Worm (Caenorhabditis elegans) whole organism, L2 larva: Measurements from ENCODE around the gene wago-5.

ENCODE experiments used
- ama-1 ChIP-seq: fragments of 150-350 bp; optimal IDR thresholded peaks from 2 replicates; lab custom pipeline; 2018; ENCODE audit warnings: inconsistent platforms
- egl-27 ChIP-seq: sonication (generic microtip); optimal IDR thresholded peaks from 3 replicates; lab custom pipeline; 2017; ENCODE audit warnings: missing biosample characterization, missing genetic modification reagents, missing genetic modification characterization
- elt-3 ChIP-seq: sonication (generic microtip); optimal IDR thresholded peaks from 2 replicates; lab custom pipeline; 2017; ENCODE audit warnings: missing biosample characterization, missing genetic modification characterization
- lsy-2 ChIP-seq, 2 experiments: fragments of 150-350 bp in 1 of 2; sonication (generic microtip) in 1 of 2; optimal IDR thresholded peaks; 2 replicates each; lab custom pipeline; 2014 to 2017; ENCODE audit warnings: missing biosample characterization in 2 of 2, missing genetic modification characterization in 2 of 2
- mab-5 ChIP-seq: fragments of 150-350 bp; optimal IDR thresholded peaks from 2 replicates; lab custom pipeline; 2014; ENCODE audit warnings: missing biosample characterization, missing genetic modification characterization
- mdl-1 ChIP-seq, 2 experiments: fragments of 150-350 bp in 1 of 2; sonication (generic microtip) in 1 of 2; optimal IDR thresholded peaks; 2 replicates each; lab custom pipeline; 2017; ENCODE audit warnings: missing biosample characterization in 2 of 2, missing genetic modification characterization in 2 of 2
- nhr-129 ChIP-seq: fragments of 150-350 bp; optimal IDR thresholded peaks from 2 replicates; lab custom pipeline; 2014; ENCODE audit warnings: missing biosample characterization, missing genetic modification characterization
- nhr-237 ChIP-seq: fragments of 150-350 bp; optimal IDR thresholded peaks from 2 replicates; lab custom pipeline; 2014; ENCODE audit warnings: missing biosample characterization, missing genetic modification characterization
- snpc-4 ChIP-seq: fragments of 150-350 bp; optimal IDR thresholded peaks from 2 replicates; lab custom pipeline; 2014; ENCODE audit warnings: missing biosample characterization, missing genetic modification characterization
- unc-39 ChIP-seq: fragments of 150-350 bp; optimal IDR thresholded peaks from 2 replicates; lab custom pipeline; 2014; ENCODE audit warnings: missing biosample characterization, missing genetic modification characterization

DNA sequence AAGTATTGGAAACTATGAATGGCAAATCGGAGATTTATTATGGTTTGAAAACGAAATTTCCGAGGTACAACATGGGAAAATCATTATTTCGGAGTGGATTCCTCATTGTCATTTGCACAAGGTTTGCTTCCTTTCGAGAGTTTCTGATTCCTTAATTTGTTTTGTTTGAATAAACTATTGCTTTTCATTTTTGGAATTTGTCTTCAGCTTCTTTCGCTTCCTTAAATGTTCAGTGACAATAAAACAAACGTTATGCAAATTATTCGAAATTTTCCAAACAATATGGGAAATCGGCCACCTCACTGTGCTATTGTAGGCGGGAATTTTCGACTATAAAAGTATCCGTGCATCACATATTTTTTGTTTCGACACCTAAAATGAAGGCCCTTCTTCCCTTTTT, 26.6 kb upstream of the wago-5 start, which contains the start of gene nep-25:
- TF ChIP-seq unc-39 (no peak), egl-27 (tag; lab: Kevin White, UChicago) (no peak), nhr-237 (tag; lab: Kevin White, UChicago) (no peak), elt-3 (tag; lab: Kevin White, UChicago) (no peak), ama-1 (lab: Kevin White, UChicago) (no peak), mdl-1 (tag; optimal IDR thresholded peaks at IDR 0.05; lab: Kevin White, UChicago) (no peak), snpc-4 (no peak), mab-5 (tag; lab: Kevin White, UChicago) (no peak), nhr-129 (tag; lab: Kevin White, UChicago) (no peak), lsy-2 (tag; optimal IDR thresholded peaks at IDR 0.05; lab: Kevin White, UChicago) (no peak)
